Worm (Caenorhabditis elegans) whole organism, young adult: ENCODE results near the gene ppm-1.D.

Source experiments
- ccch-3 ChIP-seq: fragments of 200-800 bp; sonication (Bioruptor generic); optimal IDR thresholded peaks from 2 replicates; lab custom pipeline; 2018; ENCODE audit warnings: mild to moderate bottlenecking, missing genetic modification characterization, missing compliant biosample characterization
- ztf-22 ChIP-seq: fragments of 200-800 bp; sonication (Bioruptor generic); optimal IDR thresholded peaks from 2 replicates; lab custom pipeline; 2018; ENCODE audit warnings: mild to moderate bottlenecking, missing genetic modification characterization, moderate library complexity, missing compliant biosample characterization
- ztf-28 ChIP-seq: fragments of 200-800 bp; sonication (Bioruptor generic); IDR thresholded peaks from 2 replicates; pipeline ENCODE4 v1.3.6; 2022; ENCODE audit warnings: missing genetic modification reagents, missing genetic modification characterization, missing compliant biosample characterization

DNA sequence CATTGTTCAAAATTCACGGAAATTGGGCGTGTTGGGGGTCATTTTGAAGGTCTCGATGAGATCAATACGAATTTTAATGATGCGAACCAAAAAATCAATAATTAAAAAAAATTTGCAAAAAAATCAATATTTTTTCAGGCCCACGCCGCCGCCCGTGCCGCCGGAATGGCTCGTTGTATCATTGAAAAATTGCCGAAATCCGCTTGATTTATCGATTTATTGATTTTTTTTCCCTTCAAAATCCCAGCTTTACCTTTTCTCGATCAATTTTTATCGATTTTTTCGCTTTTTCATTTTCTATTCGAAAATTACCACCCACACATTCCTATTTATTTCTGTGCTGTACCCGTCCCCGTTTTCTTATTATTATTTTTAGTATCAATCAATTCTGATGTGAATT, 53.0 kb downstream of the ppm-1.D start:
- TF ChIP-seq ztf-28 (GFP tag; lab: Robert Waterston, UW) (no peak), ztf-22 (GFP tag; lab: Kevin White, UChicago) (no peak), ccch-3 (GFP tag; lab: Kevin White, UChicago) (no peak)
